Worm (Caenorhabditis elegans) whole organism, late embryonic: ENCODE results near the gene F02E11.3.

Source experiments
- ama-1 ChIP-seq: fragments of 150-350 bp; optimal IDR thresholded peaks from 2 replicates; lab custom pipeline; 2014
- ceh-24 ChIP-seq: sonication (generic microtip); optimal IDR thresholded peaks from 2 replicates; lab custom pipeline; 2016; ENCODE audit warnings: mild to moderate bottlenecking, missing genetic modification characterization, missing compliant biosample characterization
- fkh-6 ChIP-seq: sonication (generic microtip); optimal IDR thresholded peaks from 2 replicates; lab custom pipeline; 2016; ENCODE audit warnings: missing genetic modification characterization, missing compliant biosample characterization
- hlh-30 ChIP-seq: sonication (generic microtip); optimal IDR thresholded peaks from 2 replicates; lab custom pipeline; 2017; ENCODE audit warnings: antibody characterized with exemption, missing genetic modification characterization, missing compliant biosample characterization; ENCODE audit not compliant: insufficient read depth
- hlh-8 ChIP-seq: sonication (generic microtip); optimal IDR thresholded peaks from 2 replicates; lab custom pipeline; 2016; ENCODE audit warnings: missing genotype, missing genetic modification characterization, missing compliant biosample characterization
- nhr-11 ChIP-seq: fragments of 150-350 bp; optimal IDR thresholded peaks from 2 replicates; lab custom pipeline; 2014; ENCODE audit warnings: missing biosample characterization, missing genetic modification characterization
- pag-3 ChIP-seq: sonication (generic microtip); optimal IDR thresholded peaks from 2 replicates; lab custom pipeline; 2016; ENCODE audit warnings: missing compliant biosample characterization, missing genetic modification characterization, borderline replicate concordance
- sdc-2 ChIP-seq: sonication (generic microtip); optimal IDR thresholded peaks from 2 replicates; lab custom pipeline; 2016; ENCODE audit warnings: missing genotype, missing genetic modification characterization, missing compliant biosample characterization
- sox-4 ChIP-seq: sonication (generic microtip); optimal IDR thresholded peaks from 2 replicates; lab custom pipeline; 2017; ENCODE audit warnings: mild to moderate bottlenecking, missing genetic modification characterization, inconsistent platforms, missing compliant biosample characterization

ce11 chrII:3267365-3267764 lies 7.5 kb downstream of the F02E11.3 start, which contains the start of gene F02E11.7:
- no peak for TF ChIP-seq hlh-8 (tag; lab: Kevin White, UChicago)
- TF ChIP-seq sox-4 (tag; lab: Kevin White, UChicago) = no peak
- no peak for TF ChIP-seq ceh-24 (tag; lab: Kevin White, UChicago)
- TF ChIP-seq ama-1 = no peak
- no peak for TF ChIP-seq sdc-2
- TF ChIP-seq hlh-30 (tag; lab: Kevin White, UChicago) = no peak
- TF ChIP-seq pag-3 (tag; lab: Kevin White, UChicago) = no peak
- TF ChIP-seq nhr-11 (tag; lab: Kevin White, UChicago) = no peak
- TF ChIP-seq fkh-6 (tag; lab: Kevin White, UChicago) = no peak
